Worm (Caenorhabditis elegans) whole organism, late embryonic: Measurements from ENCODE around the gene dmsr-14.

Experiments used
- C08G9.2 ChIP-seq: sonication (generic microtip); optimal IDR thresholded peaks from 2 replicates; lab custom pipeline; 2016; ENCODE audit warnings: mild to moderate bottlenecking, missing genetic modification characterization, moderate library complexity, missing compliant biosample characterization
- K02D7.2 ChIP-seq: sonication (generic microtip); optimal IDR thresholded peaks from 2 replicates; lab custom pipeline; 2017; ENCODE audit warnings: mild to moderate bottlenecking, missing genetic modification characterization, missing compliant biosample characterization
- K09A11.1 ChIP-seq: sonication (generic microtip); optimal IDR thresholded peaks from 2 replicates; lab custom pipeline; 2017; ENCODE audit warnings: antibody characterized with exemption, mild to moderate bottlenecking, missing genetic modification characterization, missing compliant biosample characterization; ENCODE audit not compliant: insufficient read depth
- T23F11.4 ChIP-seq: fragments of 200-800 bp; sonication (Bioruptor generic); optimal IDR thresholded peaks from 2 replicates; lab custom pipeline; 2018; ENCODE audit warnings: mild to moderate bottlenecking, missing genetic modification characterization, missing compliant biosample characterization
- Y22D7AL.16 ChIP-seq: sonication (generic microtip); optimal IDR thresholded peaks from 2 replicates; lab custom pipeline; 2016; ENCODE audit warnings: missing genetic modification characterization, missing compliant biosample characterization
- ahr-1 ChIP-seq: sonication (generic microtip); optimal IDR thresholded peaks from 2 replicates; lab custom pipeline; 2016; ENCODE audit warnings: missing genetic modification characterization, missing compliant biosample characterization
- ama-1 ChIP-seq: fragments of 150-350 bp; optimal IDR thresholded peaks from 2 replicates; lab custom pipeline; 2014
- ceh-18 ChIP-seq: sonication (generic microtip); optimal IDR thresholded peaks from 2 replicates; lab custom pipeline; 2016; ENCODE audit warnings: missing genetic modification characterization, missing compliant biosample characterization
- ceh-2 ChIP-seq: sonication (generic microtip); optimal IDR thresholded peaks from 2 replicates; lab custom pipeline; 2016; ENCODE audit warnings: missing genotype, missing genetic modification characterization, missing compliant biosample characterization
- ceh-22 ChIP-seq: sonication (generic microtip); optimal IDR thresholded peaks from 2 replicates; lab custom pipeline; 2017; ENCODE audit warnings: missing biosample characterization, missing genetic modification characterization
- ceh-30 ChIP-seq: fragments of 150-350 bp; optimal IDR thresholded peaks from 2 replicates; lab custom pipeline; 2014; ENCODE audit warnings: missing biosample characterization, missing genetic modification characterization
- ceh-31 ChIP-seq: sonication (generic microtip); optimal IDR thresholded peaks from 2 replicates; lab custom pipeline; 2016; ENCODE audit warnings: missing genetic modification characterization, missing compliant biosample characterization
- ceh-34 ChIP-seq: sonication (generic microtip); optimal IDR thresholded peaks from 2 replicates; lab custom pipeline; 2016; ENCODE audit warnings: mild to moderate bottlenecking, missing genetic modification characterization, missing compliant biosample characterization
- ceh-9 ChIP-seq: sonication (generic microtip); optimal IDR thresholded peaks from 2 replicates; lab custom pipeline; 2016; ENCODE audit warnings: mild to moderate bottlenecking, missing genetic modification characterization, inconsistent platforms, missing compliant biosample characterization
- dmd-4 ChIP-seq: sonication (generic microtip); optimal IDR thresholded peaks from 2 replicates; lab custom pipeline; 2016; ENCODE audit warnings: borderline replicate concordance, missing genetic modification characterization, missing compliant biosample characterization
- dve-1 ChIP-seq: sonication (generic microtip); optimal IDR thresholded peaks from 2 replicates; lab custom pipeline; 2017; ENCODE audit warnings: antibody characterized with exemption, mild to moderate bottlenecking, missing genetic modification characterization, missing compliant biosample characterization
- elt-2 ChIP-seq: sonication (generic microtip); optimal IDR thresholded peaks from 2 replicates; lab custom pipeline; 2016; ENCODE audit warnings: missing genetic modification reagents, missing genetic modification characterization, missing compliant biosample characterization
- elt-4 ChIP-seq: sonication (generic microtip); optimal IDR thresholded peaks from 2 replicates; lab custom pipeline; 2016; ENCODE audit warnings: missing genetic modification characterization, missing compliant biosample characterization
- ets-4 ChIP-seq: sonication (generic microtip); optimal IDR thresholded peaks from 2 replicates; lab custom pipeline; 2016; ENCODE audit warnings: missing genetic modification characterization, missing compliant biosample characterization
- eyg-1 ChIP-seq: sonication (generic microtip); optimal IDR thresholded peaks from 2 replicates; lab custom pipeline; 2016; ENCODE audit warnings: missing genotype, missing genetic modification characterization, missing compliant biosample characterization
- fax-1 ChIP-seq: sonication (generic microtip); optimal IDR thresholded peaks from 2 replicates; lab custom pipeline; 2016; ENCODE audit warnings: missing genotype, missing genetic modification characterization, missing compliant biosample characterization
- fkh-10 ChIP-seq: fragments of 150-350 bp; optimal IDR thresholded peaks from 2 replicates; lab custom pipeline; 2014; ENCODE audit warnings: missing biosample characterization, missing genetic modification reagents, missing genetic modification characterization
- hlh-15 ChIP-seq: sonication (generic microtip); optimal IDR thresholded peaks from 2 replicates; lab custom pipeline; 2016; ENCODE audit warnings: missing genetic modification characterization, missing compliant biosample characterization
- hlh-30 ChIP-seq: sonication (generic microtip); optimal IDR thresholded peaks from 2 replicates; lab custom pipeline; 2017; ENCODE audit warnings: antibody characterized with exemption, missing genetic modification characterization, missing compliant biosample characterization; ENCODE audit not compliant: insufficient read depth
- lim-6 ChIP-seq: sonication (generic microtip); optimal IDR thresholded peaks from 2 replicates; lab custom pipeline; 2016; ENCODE audit warnings: missing genetic modification characterization, missing compliant biosample characterization
- madf-2 ChIP-seq: sonication (generic microtip); optimal IDR thresholded peaks from 2 replicates; lab custom pipeline; 2017; ENCODE audit warnings: missing genetic modification characterization, missing compliant biosample characterization
- nhr-11 ChIP-seq: fragments of 150-350 bp; optimal IDR thresholded peaks from 2 replicates; lab custom pipeline; 2014; ENCODE audit warnings: missing biosample characterization, missing genetic modification characterization
- npax-4 ChIP-seq: sonication (generic microtip); optimal IDR thresholded peaks from 2 replicates; lab custom pipeline; 2016; ENCODE audit warnings: missing genetic modification characterization, missing compliant biosample characterization
- odd-2 ChIP-seq: sonication (generic microtip); optimal IDR thresholded peaks from 2 replicates; lab custom pipeline; 2017; ENCODE audit warnings: antibody characterized with exemption, mild to moderate bottlenecking, missing genetic modification characterization, missing compliant biosample characterization
- pag-3 ChIP-seq: sonication (generic microtip); optimal IDR thresholded peaks from 2 replicates; lab custom pipeline; 2016; ENCODE audit warnings: missing compliant biosample characterization, missing genetic modification characterization, borderline replicate concordance
- pat-9 ChIP-seq: fragments of 200-800 bp; sonication (Bioruptor generic); optimal IDR thresholded peaks from 2 replicates; lab custom pipeline; 2018; ENCODE audit warnings: mild to moderate bottlenecking, missing genetic modification characterization, moderate library complexity, missing compliant biosample characterization
- pha-2 ChIP-seq: sonication (generic microtip); optimal IDR thresholded peaks from 2 replicates; lab custom pipeline; 2017; ENCODE audit warnings: mild to moderate bottlenecking, missing genetic modification characterization, missing compliant biosample characterization
- pqm-1 ChIP-seq: sonication (generic microtip); optimal IDR thresholded peaks from 2 replicates; lab custom pipeline; 2016; ENCODE audit warnings: missing genetic modification characterization, missing compliant biosample characterization
- pros-1 ChIP-seq: fragments of 150-350 bp; optimal IDR thresholded peaks from 2 replicates; lab custom pipeline; 2014; ENCODE audit warnings: missing biosample characterization, missing genetic modification reagents, missing genetic modification characterization
- rnt-1 ChIP-seq: sonication (generic microtip); optimal IDR thresholded peaks from 2 replicates; lab custom pipeline; 2016; ENCODE audit warnings: missing genetic modification characterization, missing compliant biosample characterization
- sdc-2 ChIP-seq: sonication (generic microtip); optimal IDR thresholded peaks from 2 replicates; lab custom pipeline; 2016; ENCODE audit warnings: missing genotype, missing genetic modification characterization, missing compliant biosample characterization
- sox-4 ChIP-seq: sonication (generic microtip); optimal IDR thresholded peaks from 2 replicates; lab custom pipeline; 2017; ENCODE audit warnings: mild to moderate bottlenecking, missing genetic modification characterization, inconsistent platforms, missing compliant biosample characterization
- syd-9 ChIP-seq: sonication (generic microtip); optimal IDR thresholded peaks from 2 replicates; lab custom pipeline; 2016; ENCODE audit warnings: mild to moderate bottlenecking, missing genetic modification characterization, moderate library complexity, missing compliant biosample characterization
- tbx-2 ChIP-seq: sonication (generic microtip); optimal IDR thresholded peaks from 2 replicates; lab custom pipeline; 2016; ENCODE audit warnings: missing genetic modification characterization, missing compliant biosample characterization
- unc-55 ChIP-seq: sonication (generic microtip); optimal IDR thresholded peaks from 2 replicates; lab custom pipeline; 2017; ENCODE audit warnings: missing biosample characterization, missing genetic modification reagents, missing genetic modification characterization
- unc-86 ChIP-seq: sonication (generic microtip); optimal IDR thresholded peaks from 2 replicates; lab custom pipeline; 2016; ENCODE audit warnings: missing genetic modification characterization, missing compliant biosample characterization

The dmsr-14 gene

DNA sequence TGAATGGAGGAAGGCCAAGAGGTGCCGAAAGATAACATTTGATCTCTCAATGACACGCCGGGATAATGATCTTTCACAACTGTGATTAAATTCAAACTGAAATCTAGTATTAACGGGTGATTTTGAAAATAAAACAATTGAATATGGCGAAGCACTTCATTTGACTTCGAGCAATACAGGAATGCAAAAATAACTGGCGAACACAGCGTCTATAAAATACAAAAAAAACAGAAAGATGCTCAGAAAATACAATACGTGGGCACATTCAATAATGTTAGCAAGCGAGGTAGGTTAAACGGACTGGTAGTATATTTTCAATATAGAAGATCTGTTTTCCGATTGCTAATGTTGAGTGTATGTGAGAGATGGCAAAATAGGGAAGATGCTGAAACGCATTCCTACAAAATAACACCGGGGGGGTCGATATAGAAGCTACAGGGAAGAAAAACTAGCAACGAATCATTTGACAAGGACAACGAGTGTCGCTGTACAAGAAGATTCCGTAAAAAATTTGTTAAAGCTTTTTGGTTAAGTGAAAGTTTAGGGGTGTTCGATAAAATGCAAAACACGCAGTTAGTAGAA, 33.9 kb downstream of the dmsr-14 start:
- TF ChIP-seq nhr-11 (tag; lab: Kevin White, UChicago) = no peak
- no peak for TF ChIP-seq K02D7.2 (tag; lab: Kevin White, UChicago)
- TF ChIP-seq ceh-34 (tag; lab: Kevin White, UChicago) = no peak
- no peak for TF ChIP-seq C08G9.2
- no peak for TF ChIP-seq unc-55
- no peak for TF ChIP-seq ama-1 (lab: Kevin White, UChicago)
- TF ChIP-seq dve-1 (tag; lab: Kevin White, UChicago) = no peak
- TF ChIP-seq rnt-1 = no peak
- TF ChIP-seq Y22D7AL.16 (tag; lab: Kevin White, UChicago) = no peak
- no peak for TF ChIP-seq ahr-1 (tag; lab: Kevin White, UChicago)
- TF ChIP-seq ceh-9 = no peak
- TF ChIP-seq elt-4 = no peak
- no peak for TF ChIP-seq npax-4 (tag; lab: Kevin White, UChicago)
- no peak for TF ChIP-seq ets-4 (tag; lab: Kevin White, UChicago)
- no peak for TF ChIP-seq pat-9 (tag; lab: Kevin White, UChicago)

DNA sequence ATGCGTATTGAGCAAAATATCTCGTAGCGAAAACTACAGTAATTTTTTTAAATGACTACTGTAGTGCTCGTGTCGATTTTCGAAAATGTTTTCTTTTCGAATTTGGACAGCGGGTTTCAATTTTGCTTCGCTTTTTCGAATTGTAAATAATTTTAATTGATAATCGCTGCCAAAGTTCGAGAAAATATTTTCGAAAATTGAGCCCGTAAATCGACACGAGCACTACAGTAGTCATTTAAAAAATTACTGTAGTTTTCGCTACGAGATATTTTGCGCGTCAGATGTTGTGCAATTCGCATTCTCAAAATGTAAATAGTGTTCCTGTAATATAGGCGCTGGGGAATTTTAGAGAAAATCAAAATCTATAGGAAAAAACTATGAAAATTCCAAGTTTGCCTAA, 34.8 kb downstream of the dmsr-14 start:
- TF ChIP-seq elt-4 = no peak
- no peak for TF ChIP-seq unc-86
- no peak for TF ChIP-seq dmd-4 (tag; lab: Kevin White, UChicago)
- TF ChIP-seq K02D7.2 (tag; lab: Kevin White, UChicago) = no peak
- TF ChIP-seq pag-3 (tag; lab: Kevin White, UChicago) = no peak
- no peak for TF ChIP-seq sdc-2 (tag; lab: Kevin White, UChicago)
- TF ChIP-seq hlh-30 (tag; lab: Kevin White, UChicago) = no peak
- no peak for TF ChIP-seq Y22D7AL.16 (tag; lab: Kevin White, UChicago)
- no peak for TF ChIP-seq ceh-30 (tag; lab: Kevin White, UChicago)
- TF ChIP-seq ceh-31 (tag; lab: Kevin White, UChicago) = no peak
- TF ChIP-seq eyg-1 (tag; lab: Kevin White, UChicago) = no peak
- TF ChIP-seq odd-2 (tag; lab: Kevin White, UChicago) = no peak
- no peak for TF ChIP-seq hlh-15 (tag; lab: Kevin White, UChicago)

DNA sequence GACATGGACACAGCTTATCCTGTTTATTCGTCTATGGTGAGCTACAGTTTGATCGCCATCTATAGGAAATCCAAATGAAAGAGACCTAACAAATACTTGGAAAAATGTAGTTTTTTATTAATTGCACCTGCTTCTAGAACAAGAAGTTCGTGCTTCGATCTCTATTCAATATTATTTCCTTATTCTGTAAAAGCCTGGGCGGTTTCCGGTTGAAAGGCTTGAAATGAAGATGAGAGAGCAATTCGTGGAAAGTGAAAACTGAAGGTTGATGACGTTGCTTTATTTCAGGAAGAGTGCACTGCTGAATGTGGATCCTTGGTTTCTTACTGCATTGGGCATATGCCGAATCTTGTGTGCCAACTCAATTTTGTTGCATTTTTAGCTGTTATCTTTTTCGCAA, 36.4 kb downstream of the dmsr-14 start:
- TF ChIP-seq pros-1 (no peak), dmd-4 (tag; lab: Kevin White, UChicago) (no peak), unc-55 (no peak), ceh-2 (tag; lab: Kevin White, UChicago) (no peak), T23F11.4 (GFP tag; lab: Kevin White, UChicago) (no peak), ceh-18 (tag; lab: Kevin White, UChicago) (no peak), fax-1 (tag; lab: Kevin White, UChicago) (no peak), ceh-34 (tag; lab: Kevin White, UChicago) (no peak), K09A11.1 (no peak), ceh-22 (tag; lab: Kevin White, UChicago) (no peak), ama-1 (lab: Kevin White, UChicago) (no peak), syd-9 (tag; lab: Kevin White, UChicago) (no peak), sox-4 (tag; lab: Kevin White, UChicago) (no peak), elt-2 (no peak), fkh-10 (GFP tag; lab: Kevin White, UChicago) (no peak), pqm-1 (no peak), tbx-2 (tag; lab: Kevin White, UChicago) (no peak), madf-2 (no peak), pha-2 (tag; lab: Kevin White, UChicago) (no peak), lim-6 (no peak)
